Worm (Caenorhabditis elegans): ENCODE measurements around the gene H37A05.4.

DNA sequence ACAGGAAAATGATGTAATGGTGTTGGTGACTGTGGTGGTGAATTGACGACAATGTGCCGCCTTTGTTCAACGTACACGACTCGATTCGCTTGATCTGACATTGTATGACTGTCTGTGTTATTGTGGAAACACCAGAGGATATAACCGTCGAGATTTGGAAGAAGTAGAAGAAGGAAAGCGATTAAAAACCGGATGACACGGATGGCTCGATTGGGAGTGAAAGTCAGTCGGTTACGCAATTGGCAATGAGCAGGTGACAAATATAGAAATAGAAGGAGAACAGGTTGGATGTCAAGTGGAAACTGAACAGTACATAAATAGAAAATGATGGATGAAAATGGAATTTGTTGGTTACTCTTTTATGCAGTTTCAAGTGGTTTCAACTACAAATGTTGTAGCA, 48.7 kb downstream of the H37A05.4 start, which contains the start of gene rdy-2:
- TF ChIP-seq ama-1 (optimal IDR thresholded peaks at IDR 0.05) = no peak
- TF ChIP-seq ama-1 (GFP tag; optimal IDR thresholded peaks at IDR 0.05) = no peak
- TF ChIP-seq hsf-1 (GFP tag; IDR thresholded peaks at IDR 0.05) = no peak
- no peak for TF ChIP-seq mxl-1 (tag; optimal IDR thresholded peaks at IDR 0.05)
